Fruit fly (Drosophila melanogaster): ENCODE measurements around the gene Sfp84E.

DNA sequence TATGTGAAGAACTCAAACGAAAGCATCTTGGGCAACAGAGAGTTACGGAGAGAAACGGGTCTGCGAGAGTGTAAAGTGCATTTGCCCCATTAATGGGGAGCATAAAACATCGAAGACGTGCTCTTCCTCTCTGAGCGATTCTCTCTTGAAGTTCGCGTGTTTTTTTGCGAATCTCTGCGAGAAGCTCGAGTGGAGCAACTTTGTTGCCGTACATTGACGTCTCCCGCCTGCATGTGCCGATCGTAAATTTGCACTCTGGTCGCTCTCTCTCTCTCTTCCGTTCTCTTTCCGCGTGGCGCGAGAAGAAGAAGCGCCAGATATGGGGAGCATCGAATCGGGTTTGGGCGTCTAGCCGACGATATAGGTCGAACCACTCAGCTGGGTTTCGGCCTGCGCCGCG is 12.3 kb downstream of the Sfp84E start:
- TF ChIP-seq CG8478 (optimal IDR thresholded peaks at IDR 0.05) (no peak), CTCF (optimal IDR thresholded peaks at IDR 0.05) (no peak)
